Worm (Caenorhabditis elegans): ENCODE data around the gene srd-67.

Gene srd-67

ce11 chrIII:2210601-2211000 is 35.0 kb downstream of the srd-67 start:
- TF ChIP-seq lin-13 (GFP tag; optimal IDR thresholded peaks at IDR 0.05) (no peak), mes-2 (tag; optimal IDR thresholded peaks at IDR 0.05; ENCODE audit: poor library complexity, severe bottlenecking) (no peak), ztf-7 (tag; optimal IDR thresholded peaks at IDR 0.05) (no peak), aha-1 (tag) (peak; percentile 95)

- TF ChIP-seq nhr-41 (GFP tag; IDR thresholded peaks at IDR 0.05) = no peak
- TF ChIP-seq saeg-2 (GFP tag; IDR thresholded peaks at IDR 0.05) = no peak
- TF ChIP-seq mxl-2 (GFP tag; conservative IDR thresholded peaks at IDR 0.05) = no peak
- no peak for TF ChIP-seq daf-16 (GFP tag; optimal IDR thresholded peaks at IDR 0.05)
- TF ChIP-seq daf-16 (tag; optimal IDR thresholded peaks at IDR 0.05) = no peak
- no peak for TF ChIP-seq nhr-11 (tag; optimal IDR thresholded peaks at IDR 0.05)
- no peak for TF ChIP-seq duxl-1 (tag; optimal IDR thresholded peaks at IDR 0.05; ENCODE audit: poor library complexity)
- no peak for TF ChIP-seq ctbp-1 (GFP tag; IDR thresholded peaks at IDR 0.05)
- TF ChIP-seq unc-39 (tag; optimal IDR thresholded peaks at IDR 0.05) = no peak
- TF ChIP-seq lin-1 (GFP tag; IDR thresholded peaks at IDR 0.05) = no peak
- no peak for TF ChIP-seq lsy-2 (tag; optimal IDR thresholded peaks at IDR 0.05)
- no peak for TF ChIP-seq T26A8.4 (GFP tag; IDR thresholded peaks at IDR 0.05)
- TF ChIP-seq dpl-1 (GFP tag; optimal IDR thresholded peaks at IDR 0.05) = no peak
These were observed 37.8 kb downstream of the srd-67 start, which contains the start of gene C39B5.5 for ce11 chrIII:2207864-2208263. Gene C39B5.5 (plus strand): TSS chrIII:2208164.

- peak; percentile 37 for TF ChIP-seq aha-1 (tag)
- TF ChIP-seq ceh-28 (tag; optimal IDR thresholded peaks at IDR 0.05) = peak; percentile 93
- no peak for TF ChIP-seq F49E8.2 (tag; optimal IDR thresholded peaks at IDR 0.05; ENCODE audit: borderline replicate concordance)
- no peak for TF ChIP-seq F44E2.7 (GFP tag; IDR thresholded peaks at IDR 0.05)
These were observed 40.5 kb downstream of the srd-67 start for ce11 chrIII:2205155-2205554.

- TF ChIP-seq skn-1 (tag; optimal IDR thresholded peaks at IDR 0.05) (no peak), ZK337.2 (GFP tag; IDR thresholded peaks at IDR 0.05) (no peak), aly-2 (tag; optimal IDR thresholded peaks at IDR 0.05) (no peak), nhr-48 (tag; optimal IDR thresholded peaks at IDR 0.05) (no peak), sdz-12 (GFP tag; optimal IDR thresholded peaks at IDR 0.05) (no peak), duxl-1 (tag; optimal IDR thresholded peaks at IDR 0.05; ENCODE audit: poor library complexity) (no peak), spr-1 (tag; optimal IDR thresholded peaks at IDR 0.05) (no peak), aha-1 (tag) (peak; percentile 57), tra-1 (GFP tag; IDR thresholded peaks at IDR 0.05) (no peak), dpl-1 (GFP tag; optimal IDR thresholded peaks at IDR 0.05) (no peak), daf-12 (tag; optimal IDR thresholded peaks at IDR 0.05) (no peak), lir-3 (tag; optimal IDR thresholded peaks at IDR 0.05) (no peak), pha-4 (GFP tag; IDR thresholded peaks at IDR 0.05) (no peak), pha-4 (tag; optimal IDR thresholded peaks at IDR 0.05) (no peak), nhr-41 (GFP tag; IDR thresholded peaks at IDR 0.05) (no peak), ceh-28 (tag; optimal IDR thresholded peaks at IDR 0.05) (peak; percentile 16)
These were observed 47.9 kb downstream of the srd-67 start, which contains the start of gene C39B5.6 for ce11 chrIII:2197706-2198105. Gene C39B5.6 (plus strand): TSS chrIII:2198006.

All from whole organism, L4 larva.